Worm (Caenorhabditis elegans): ENCODE data around the gene R13H9.6.
A peak's percentile ranks its signal among the peaks of the same experiment; 100 is the strongest.

Gene R13H9.6

DNA sequence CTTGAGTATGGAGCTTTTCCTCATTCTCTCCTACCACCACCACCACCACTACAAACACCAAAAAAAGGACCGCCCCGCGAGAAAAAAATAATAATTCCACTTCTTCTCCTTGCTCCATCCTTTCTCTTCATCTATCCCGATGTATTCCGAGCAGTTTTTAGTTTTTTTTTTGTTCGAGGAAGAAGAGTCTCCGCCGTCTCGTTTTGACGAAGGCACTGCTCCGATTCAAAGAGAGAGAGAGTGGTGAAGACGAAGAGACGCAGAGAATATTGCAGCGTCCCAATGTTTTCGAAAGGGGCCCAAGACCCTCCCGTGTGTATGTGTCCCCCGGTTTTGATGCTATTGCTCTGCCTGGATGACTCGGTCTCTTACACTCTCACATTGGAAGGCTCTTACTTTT is 12.7 kb upstream of the R13H9.6 start:
- peak; percentile 33 for TF ChIP-seq F13H6.1 (tag; optimal IDR thresholded peaks at IDR 0.05)
- TF ChIP-seq R02D3.7 (tag; optimal IDR thresholded peaks at IDR 0.05): no peak
- peak; percentile 22 for TF ChIP-seq Y55F3AM.14 (GFP tag; optimal IDR thresholded peaks at IDR 0.05)
- no peak for TF ChIP-seq mdl-1 (tag; optimal IDR thresholded peaks at IDR 0.05)
- peak; percentile 9 for TF ChIP-seq nhr-129 (tag; optimal IDR thresholded peaks at IDR 0.05)
- peak; percentile 6 for TF ChIP-seq C34F6.9 (tag; optimal IDR thresholded peaks at IDR 0.05)
- no peak for TF ChIP-seq mbf-1 (tag; optimal IDR thresholded peaks at IDR 0.05)
- TF ChIP-seq unc-55 (GFP tag; optimal IDR thresholded peaks at IDR 0.05): peak; percentile 25
- no peak for TF ChIP-seq ztf-11 (tag; optimal IDR thresholded peaks at IDR 0.05)
- TF ChIP-seq zag-1 (tag; optimal IDR thresholded peaks at IDR 0.05): peak; percentile 35

DNA sequence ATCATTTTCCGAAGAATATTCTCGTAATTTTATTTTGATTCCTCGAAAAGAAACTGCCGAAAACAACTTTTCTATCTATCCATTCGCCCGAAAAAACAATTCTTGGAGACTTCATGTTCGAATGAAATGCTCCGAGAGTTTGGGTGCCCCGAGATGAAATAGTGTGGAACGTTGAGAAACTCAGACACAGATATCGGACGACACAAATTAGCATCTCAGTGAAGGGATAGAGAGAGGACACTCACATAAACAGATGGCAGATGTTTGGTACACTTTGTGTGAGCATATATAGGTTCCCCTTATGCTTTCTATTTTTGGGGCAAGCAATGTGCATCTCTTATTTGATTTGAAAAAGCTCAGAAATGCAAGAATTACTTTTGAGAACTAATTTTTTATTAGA is 10.4 kb upstream of the R13H9.6 start:
- no peak for TF ChIP-seq sma-9 (GFP tag; optimal IDR thresholded peaks at IDR 0.05)
- no peak for TF ChIP-seq sma-9 (tag; optimal IDR thresholded peaks at IDR 0.05)
- TF ChIP-seq lsy-2 (tag; optimal IDR thresholded peaks at IDR 0.05): peak in 1 of 2 experiments; percentile 48
- no peak for TF ChIP-seq lin-13 (GFP tag; optimal IDR thresholded peaks at IDR 0.05)
- no peak for TF ChIP-seq Y55F3AM.14 (GFP tag; optimal IDR thresholded peaks at IDR 0.05)
- TF ChIP-seq elt-3 (tag; optimal IDR thresholded peaks at IDR 0.05): no peak
- TF ChIP-seq ztf-11 (tag; optimal IDR thresholded peaks at IDR 0.05): no peak
- TF ChIP-seq peb-1 (tag; optimal IDR thresholded peaks at IDR 0.05): no peak
- TF ChIP-seq mdl-1 (tag; optimal IDR thresholded peaks at IDR 0.05): no peak
- no peak for TF ChIP-seq alr-1 (tag; optimal IDR thresholded peaks at IDR 0.05)
- TF ChIP-seq crh-2 (tag; optimal IDR thresholded peaks at IDR 0.05): peak; percentile 22
- TF ChIP-seq nhr-77 (tag; optimal IDR thresholded peaks at IDR 0.05): no peak
- no peak for TF ChIP-seq ztf-1 (GFP tag; conservative IDR thresholded peaks at IDR 0.05)
- TF ChIP-seq ceh-16 (tag; optimal IDR thresholded peaks at IDR 0.05): no peak
- TF ChIP-seq unc-55 (GFP tag; optimal IDR thresholded peaks at IDR 0.05): no peak
- TF ChIP-seq nhr-10 (tag; optimal IDR thresholded peaks at IDR 0.05): no peak
- no peak for TF ChIP-seq blmp-1 (tag; optimal IDR thresholded peaks at IDR 0.05; ENCODE audit: insufficient read depth)
- no peak for TF ChIP-seq ztf-4 (tag; optimal IDR thresholded peaks at IDR 0.05)
- no peak for TF ChIP-seq nhr-21 (tag; optimal IDR thresholded peaks at IDR 0.05)
- TF ChIP-seq snpc-4 (tag; optimal IDR thresholded peaks at IDR 0.05): no peak
- TF ChIP-seq egl-27 (tag; optimal IDR thresholded peaks at IDR 0.05): no peak
- TF ChIP-seq mbf-1 (tag; optimal IDR thresholded peaks at IDR 0.05): no peak
- no peak for TF ChIP-seq nhr-12 (tag; optimal IDR thresholded peaks at IDR 0.05)
- TF ChIP-seq ceh-82 (tag; optimal IDR thresholded peaks at IDR 0.05): no peak
- TF ChIP-seq C34F6.9 (tag; optimal IDR thresholded peaks at IDR 0.05): peak; percentile 39
- no peak for TF ChIP-seq mab-5 (tag; optimal IDR thresholded peaks at IDR 0.05)
- TF ChIP-seq ZK546.5 (tag; optimal IDR thresholded peaks at IDR 0.05): no peak
- TF ChIP-seq F13H6.1 (tag; optimal IDR thresholded peaks at IDR 0.05): no peak
- TF ChIP-seq nhr-6 (tag; optimal IDR thresholded peaks at IDR 0.05): no peak
- TF ChIP-seq R02D3.7 (tag; optimal IDR thresholded peaks at IDR 0.05): no peak
- peak; percentile 39 for TF ChIP-seq sem-4 (tag; optimal IDR thresholded peaks at IDR 0.05)
- TF ChIP-seq unc-39 (tag; optimal IDR thresholded peaks at IDR 0.05): no peak
- no peak for TF ChIP-seq nhr-25 (tag; optimal IDR thresholded peaks at IDR 0.05)
- no peak for TF ChIP-seq unc-62 (GFP tag; optimal IDR thresholded peaks at IDR 0.05)
- peak; percentile 3 for TF ChIP-seq zag-1 (tag; optimal IDR thresholded peaks at IDR 0.05)

DNA sequence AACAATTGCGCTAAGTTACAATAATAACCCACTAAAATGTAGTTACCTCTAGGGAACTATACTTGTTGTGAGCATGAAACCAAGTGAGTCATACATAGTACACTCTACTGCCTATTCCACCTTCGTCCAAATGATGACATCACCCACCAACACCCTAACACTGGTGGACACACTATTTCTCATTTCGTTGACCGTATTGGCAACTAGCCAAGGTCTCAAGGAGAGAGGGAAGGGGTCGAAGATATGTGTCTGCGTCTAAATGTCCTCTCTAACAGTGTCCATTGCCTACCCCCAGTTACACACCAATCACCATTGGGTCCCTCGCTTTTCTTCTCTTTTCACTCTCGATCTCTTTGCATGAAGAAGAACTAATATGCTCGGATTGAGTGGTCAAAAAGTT is 9.5 kb upstream of the R13H9.6 start:
- TF ChIP-seq ceh-16 (tag; optimal IDR thresholded peaks at IDR 0.05): no peak
- TF ChIP-seq nhr-129 (tag; optimal IDR thresholded peaks at IDR 0.05): peak; percentile 23
- TF ChIP-seq fos-1 (tag; optimal IDR thresholded peaks at IDR 0.05): peak; percentile 52
- TF ChIP-seq blmp-1 (tag; optimal IDR thresholded peaks at IDR 0.05; ENCODE audit: insufficient read depth): no peak
- TF ChIP-seq Y55F3AM.14 (GFP tag; optimal IDR thresholded peaks at IDR 0.05): no peak
- TF ChIP-seq F13H6.1 (tag; optimal IDR thresholded peaks at IDR 0.05): no peak
- no peak for TF ChIP-seq C34F6.9 (tag; optimal IDR thresholded peaks at IDR 0.05)

DNA sequence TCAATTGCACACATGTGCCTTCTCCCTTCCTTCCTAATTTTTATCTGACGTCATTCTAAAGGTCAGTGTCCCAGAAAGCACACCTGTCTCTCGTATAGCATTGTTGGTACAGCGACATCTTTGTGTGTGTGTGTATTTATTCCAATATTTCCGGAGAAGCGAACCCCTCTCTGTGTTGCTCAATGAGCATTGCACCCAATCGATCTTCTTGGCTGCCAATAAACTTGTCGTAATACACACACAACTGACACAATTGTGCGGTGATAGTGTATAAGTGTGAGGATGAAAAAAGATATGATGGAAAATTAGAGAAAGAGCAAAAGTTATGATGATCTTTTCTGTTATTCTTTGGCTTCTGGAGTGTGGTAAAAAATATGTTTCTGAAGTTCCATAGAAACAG is 8.2 kb upstream of the R13H9.6 start:
- TF ChIP-seq ZK546.5 (tag; optimal IDR thresholded peaks at IDR 0.05) (no peak), nhr-25 (tag; optimal IDR thresholded peaks at IDR 0.05) (no peak), ztf-11 (tag; optimal IDR thresholded peaks at IDR 0.05) (no peak), nhr-77 (tag; optimal IDR thresholded peaks at IDR 0.05) (no peak), snpc-4 (tag; optimal IDR thresholded peaks at IDR 0.05) (no peak), nhr-10 (tag; optimal IDR thresholded peaks at IDR 0.05) (no peak), unc-39 (tag; optimal IDR thresholded peaks at IDR 0.05) (no peak), unc-55 (GFP tag; optimal IDR thresholded peaks at IDR 0.05) (no peak), blmp-1 (tag; optimal IDR thresholded peaks at IDR 0.05; ENCODE audit: insufficient read depth) (no peak), ceh-16 (tag; optimal IDR thresholded peaks at IDR 0.05) (no peak)
